Worm (Caenorhabditis elegans) whole organism, late embryonic: ENCODE measurements around the gene C06B3.16.

Source experiments
- C08G9.2 ChIP-seq: sonication (generic microtip); optimal IDR thresholded peaks from 2 replicates; lab custom pipeline; 2016; ENCODE audit warnings: mild to moderate bottlenecking, missing genetic modification characterization, moderate library complexity, missing compliant biosample characterization
- K02D7.2 ChIP-seq: sonication (generic microtip); optimal IDR thresholded peaks from 2 replicates; lab custom pipeline; 2017; ENCODE audit warnings: mild to moderate bottlenecking, missing genetic modification characterization, missing compliant biosample characterization
- ahr-1 ChIP-seq: sonication (generic microtip); optimal IDR thresholded peaks from 2 replicates; lab custom pipeline; 2016; ENCODE audit warnings: missing genetic modification characterization, missing compliant biosample characterization
- ceh-18 ChIP-seq: sonication (generic microtip); optimal IDR thresholded peaks from 2 replicates; lab custom pipeline; 2016; ENCODE audit warnings: missing genetic modification characterization, missing compliant biosample characterization
- ceh-30 ChIP-seq: fragments of 150-350 bp; optimal IDR thresholded peaks from 2 replicates; lab custom pipeline; 2014; ENCODE audit warnings: missing biosample characterization, missing genetic modification characterization
- ceh-31 ChIP-seq: sonication (generic microtip); optimal IDR thresholded peaks from 2 replicates; lab custom pipeline; 2016; ENCODE audit warnings: missing genetic modification characterization, missing compliant biosample characterization
- ceh-45 ChIP-seq: fragments of 200-800 bp; sonication (Bioruptor generic); IDR thresholded peaks from 2 replicates; pipeline ENCODE4 v1.3.6; 2022; ENCODE audit warnings: missing genetic modification reagents, missing genetic modification characterization, missing compliant biosample characterization
- ceh-48 ChIP-seq: sonication (generic microtip); optimal IDR thresholded peaks from 2 replicates; lab custom pipeline; 2016; ENCODE audit warnings: missing genetic modification characterization, inconsistent platforms, missing compliant biosample characterization
- ceh-6 ChIP-seq: fragments of 200-800 bp; sonication (Bioruptor generic); optimal IDR thresholded peaks from 2 replicates; lab custom pipeline; 2018; ENCODE audit warnings: mild to moderate bottlenecking, missing genetic modification characterization, missing compliant biosample characterization
- dmd-4 ChIP-seq: sonication (generic microtip); optimal IDR thresholded peaks from 2 replicates; lab custom pipeline; 2016; ENCODE audit warnings: borderline replicate concordance, missing genetic modification characterization, missing compliant biosample characterization
- dve-1 ChIP-seq: sonication (generic microtip); optimal IDR thresholded peaks from 2 replicates; lab custom pipeline; 2017; ENCODE audit warnings: antibody characterized with exemption, mild to moderate bottlenecking, missing genetic modification characterization, missing compliant biosample characterization
- eyg-1 ChIP-seq: sonication (generic microtip); optimal IDR thresholded peaks from 2 replicates; lab custom pipeline; 2016; ENCODE audit warnings: missing genotype, missing genetic modification characterization, missing compliant biosample characterization
- fkh-10 ChIP-seq: fragments of 150-350 bp; optimal IDR thresholded peaks from 2 replicates; lab custom pipeline; 2014; ENCODE audit warnings: missing biosample characterization, missing genetic modification reagents, missing genetic modification characterization
- fkh-6 ChIP-seq: sonication (generic microtip); optimal IDR thresholded peaks from 2 replicates; lab custom pipeline; 2016; ENCODE audit warnings: missing genetic modification characterization, missing compliant biosample characterization
- hlh-13 ChIP-seq: fragments of 200-800 bp; sonication (Bioruptor generic); optimal IDR thresholded peaks from 2 replicates; lab custom pipeline; 2018; ENCODE audit warnings: mild to moderate bottlenecking, missing genetic modification characterization, missing compliant biosample characterization
- madf-2 ChIP-seq: sonication (generic microtip); optimal IDR thresholded peaks from 2 replicates; lab custom pipeline; 2017; ENCODE audit warnings: missing genetic modification characterization, missing compliant biosample characterization
- mec-3 ChIP-seq: sonication (generic microtip); optimal IDR thresholded peaks from 2 replicates; lab custom pipeline; 2016; ENCODE audit warnings: borderline replicate concordance, missing genetic modification characterization, missing compliant biosample characterization
- npax-4 ChIP-seq: sonication (generic microtip); optimal IDR thresholded peaks from 2 replicates; lab custom pipeline; 2016; ENCODE audit warnings: missing genetic modification characterization, missing compliant biosample characterization
- odd-2 ChIP-seq: sonication (generic microtip); optimal IDR thresholded peaks from 2 replicates; lab custom pipeline; 2017; ENCODE audit warnings: antibody characterized with exemption, mild to moderate bottlenecking, missing genetic modification characterization, missing compliant biosample characterization
- pax-1 ChIP-seq: fragments of 150-350 bp; optimal IDR thresholded peaks from 2 replicates; lab custom pipeline; 2014; ENCODE audit warnings: missing biosample characterization, missing genetic modification characterization
- pha-2 ChIP-seq: sonication (generic microtip); optimal IDR thresholded peaks from 2 replicates; lab custom pipeline; 2017; ENCODE audit warnings: mild to moderate bottlenecking, missing genetic modification characterization, missing compliant biosample characterization
- pha-4 ChIP-seq: fragments of 150-350 bp; optimal IDR thresholded peaks from 2 replicates; lab custom pipeline; 2018; ENCODE audit warnings: missing biosample characterization, missing genetic modification reagents, missing genetic modification characterization
- pqm-1 ChIP-seq: sonication (generic microtip); optimal IDR thresholded peaks from 2 replicates; lab custom pipeline; 2016; ENCODE audit warnings: missing genetic modification characterization, missing compliant biosample characterization
- ref-2 ChIP-seq: sonication (generic microtip); optimal IDR thresholded peaks from 2 replicates; lab custom pipeline; 2016; ENCODE audit warnings: missing genetic modification characterization, missing compliant biosample characterization
- sox-2 ChIP-seq: fragments of 200-800 bp; sonication (Bioruptor generic); IDR thresholded peaks from 2 replicates; pipeline ENCODE4 v1.3.6; 2022; ENCODE audit warnings: missing genetic modification reagents, missing genetic modification characterization, missing compliant biosample characterization
- syd-9 ChIP-seq: sonication (generic microtip); optimal IDR thresholded peaks from 2 replicates; lab custom pipeline; 2016; ENCODE audit warnings: mild to moderate bottlenecking, missing genetic modification characterization, moderate library complexity, missing compliant biosample characterization
- tbx-2 ChIP-seq: sonication (generic microtip); optimal IDR thresholded peaks from 2 replicates; lab custom pipeline; 2016; ENCODE audit warnings: missing genetic modification characterization, missing compliant biosample characterization
- ttx-3 ChIP-seq: sonication (generic microtip); optimal IDR thresholded peaks from 2 replicates; lab custom pipeline; 2016; ENCODE audit warnings: missing genetic modification reagents, missing genetic modification characterization, missing compliant biosample characterization
- unc-3 ChIP-seq, 2 experiments: fragments of 200-800 bp in 1 of 2; sonication (Bioruptor generic) in 1 of 2; sonication (generic microtip) in 1 of 2; conservative IDR thresholded peaks in 1 of 2; optimal IDR thresholded peaks in 1 of 2; 2 replicates each; pipeline versions ENCODE4 v1.3.6 to Lab custom; 2016 to 2022; ENCODE audit warnings: missing compliant biosample characterization in 2 of 2, missing genetic modification characterization in 2 of 2, missing genetic modification reagents in 1 of 2
- unc-42 ChIP-seq: sonication (generic microtip); optimal IDR thresholded peaks from 2 replicates; lab custom pipeline; 2016; ENCODE audit warnings: missing genotype, missing genetic modification characterization, missing compliant biosample characterization
- unc-86 ChIP-seq: sonication (generic microtip); optimal IDR thresholded peaks from 2 replicates; lab custom pipeline; 2016; ENCODE audit warnings: missing genetic modification characterization, missing compliant biosample characterization
- zip-5 ChIP-seq: sonication (generic microtip); optimal IDR thresholded peaks from 2 replicates; lab custom pipeline; 2016; ENCODE audit warnings: missing genetic modification characterization, missing compliant biosample characterization
- ztf-16 ChIP-seq: sonication (generic microtip); optimal IDR thresholded peaks from 2 replicates; lab custom pipeline; 2017; ENCODE audit warnings: missing genetic modification characterization, missing compliant biosample characterization

C06B3.16 gene

DNA sequence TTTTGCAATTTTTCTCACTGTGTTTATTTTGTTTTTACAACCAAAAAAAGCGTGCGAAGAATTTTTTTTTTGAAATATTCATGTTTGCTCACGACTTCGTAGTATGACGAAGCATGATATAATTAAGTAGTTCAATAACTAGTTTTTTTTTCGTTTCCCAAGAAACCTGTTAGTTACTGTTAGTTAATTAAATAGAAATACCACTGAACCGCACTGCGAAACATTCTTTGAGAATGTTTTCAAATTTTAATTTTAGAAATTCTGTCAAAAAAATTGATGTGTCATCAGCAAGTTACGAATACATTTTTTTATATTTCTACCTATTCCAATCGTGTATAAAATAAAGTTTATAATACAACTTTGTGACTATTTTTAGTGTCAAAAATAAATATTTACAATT is 4.9 kb upstream of the C06B3.16 start, which contains the start of gene srxa-12:
Gene srxa-12 (plus strand): TSS at position 301 of the 400 bp plus-strand sequence.
- TF ChIP-seq pha-2 (tag; lab: Kevin White, UChicago) = no peak
- TF ChIP-seq mec-3 (tag; lab: Kevin White, UChicago) = no peak
- TF ChIP-seq madf-2 = no peak
- TF ChIP-seq ttx-3 = no peak
- TF ChIP-seq unc-42 (tag; lab: Kevin White, UChicago) = no peak

DNA sequence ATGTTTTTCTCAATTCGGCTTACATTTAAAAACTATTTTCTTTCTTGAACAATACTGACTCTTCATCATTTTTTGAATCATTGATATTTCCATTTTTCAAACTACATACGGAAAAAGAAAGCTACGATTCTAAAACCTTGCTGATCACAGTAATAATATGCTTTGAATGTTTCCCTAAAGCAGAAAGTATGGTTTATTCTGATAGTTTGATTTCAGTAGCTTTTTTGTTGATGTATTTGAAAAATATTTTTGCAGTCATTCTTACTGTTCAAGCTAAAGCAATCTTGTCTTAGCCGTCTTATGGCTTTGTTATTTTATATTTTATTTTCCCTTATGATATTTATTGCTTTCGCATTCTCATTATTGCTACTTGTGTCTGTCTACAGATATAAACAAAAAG is 1.8 kb upstream of the C06B3.16 start, which contains the start of gene srxa-13:
Gene srxa-13 (plus strand): TSS at position 301 of the 400 bp plus-strand sequence.
- TF ChIP-seq ztf-16 (no peak), ttx-3 (no peak), ahr-1 (no peak), ceh-6 (GFP tag; lab: Kevin White, UChicago) (no peak), ceh-30 (no peak)

- no peak for TF ChIP-seq sox-2 (GFP tag; lab: Robert Waterston, UW)
- no peak for TF ChIP-seq K02D7.2
- no peak for TF ChIP-seq hlh-13 (GFP tag; lab: Kevin White, UChicago)
- TF ChIP-seq ttx-3 = no peak
- TF ChIP-seq unc-3 (GFP tag; conservative IDR thresholded peaks at IDR 0.05; lab: Robert Waterston, UW) = no peak
- TF ChIP-seq unc-3 (tag; optimal IDR thresholded peaks at IDR 0.05; lab: Kevin White, UChicago) = no peak
- TF ChIP-seq zip-5 (tag; lab: Kevin White, UChicago) = no peak
- TF ChIP-seq, all 69 proteins: peak for 0
Measured at ce11 chrV:13931952-13932351, 627 bp downstream of the C06B3.16 start.

DNA sequence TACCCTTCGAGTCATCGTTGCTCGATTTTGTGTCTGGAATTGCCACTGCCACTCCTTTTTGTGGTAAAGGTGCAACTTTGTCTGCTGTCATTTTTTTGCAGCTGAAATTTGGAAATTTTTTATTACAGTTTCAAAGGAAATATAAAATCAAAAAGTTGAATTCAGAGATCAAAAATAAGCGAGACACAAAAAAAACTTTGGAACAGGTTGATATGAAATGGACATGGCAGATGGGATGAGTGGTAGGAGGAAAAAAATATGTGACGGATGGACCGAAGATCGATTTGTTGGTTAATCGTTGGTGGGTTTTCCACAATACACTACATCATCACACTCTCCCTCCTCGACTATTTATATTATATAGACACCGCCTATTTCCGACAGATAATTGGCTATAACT is 3.2 kb downstream of the C06B3.16 start, which contains the start of gene R10D12.1:
Gene R10D12.1 (minus strand): TSS at position 101 of the 400 bp plus-strand sequence.
- TF ChIP-seq odd-2 (tag; lab: Kevin White, UChicago) = no peak

ce11 chrV:13935423-13935822 is 4.1 kb downstream of the C06B3.16 start:
- TF ChIP-seq pqm-1 (tag; lab: Kevin White, UChicago) (no peak), ceh-6 (GFP tag; lab: Kevin White, UChicago) (no peak), eyg-1 (tag; lab: Kevin White, UChicago) (no peak), ceh-30 (no peak), ceh-18 (tag; lab: Kevin White, UChicago) (no peak), unc-3 (GFP tag; conservative IDR thresholded peaks at IDR 0.05; lab: Robert Waterston, UW) (no peak), unc-3 (tag; optimal IDR thresholded peaks at IDR 0.05; lab: Kevin White, UChicago) (no peak), fkh-10 (GFP tag; lab: Kevin White, UChicago) (no peak), ceh-48 (no peak), hlh-13 (GFP tag; lab: Kevin White, UChicago) (no peak), ceh-45 (no peak), pax-1 (tag; lab: Kevin White, UChicago) (no peak), pha-2 (tag; lab: Kevin White, UChicago) (no peak), ztf-16 (no peak), sox-2 (GFP tag; lab: Robert Waterston, UW) (no peak), dve-1 (tag; lab: Kevin White, UChicago) (no peak), pha-4 (no peak), syd-9 (tag; lab: Kevin White, UChicago) (no peak), ref-2 (no peak)

DNA sequence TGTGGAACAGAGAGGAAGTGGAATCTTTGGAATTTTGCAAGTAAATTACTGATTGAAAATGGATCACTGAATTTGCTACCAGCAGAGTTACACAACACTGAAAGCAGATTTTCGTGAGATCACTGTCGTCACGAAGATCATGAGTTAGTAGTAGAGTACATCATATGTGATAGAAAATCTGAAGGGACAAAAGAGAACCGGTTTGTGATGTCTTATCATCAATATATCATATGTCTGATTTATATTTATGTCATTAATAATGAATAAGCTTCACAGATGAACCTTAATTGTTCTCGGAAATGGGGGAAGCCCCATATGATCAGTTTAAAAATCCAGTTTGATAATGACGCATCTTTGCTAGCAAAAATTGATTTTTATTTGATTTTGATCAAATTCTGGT is 4.7 kb downstream of the C06B3.16 start:
- TF ChIP-seq mec-3 (tag; lab: Kevin White, UChicago) (no peak), tbx-2 (tag; lab: Kevin White, UChicago) (no peak), fkh-6 (tag; lab: Kevin White, UChicago) (no peak), dve-1 (tag; lab: Kevin White, UChicago) (no peak), dmd-4 (tag; lab: Kevin White, UChicago) (no peak), C08G9.2 (tag; lab: Kevin White, UChicago) (no peak), npax-4 (no peak), unc-86 (tag; lab: Kevin White, UChicago) (no peak), ceh-31 (no peak), ceh-6 (GFP tag; lab: Kevin White, UChicago) (no peak)
- TF ChIP-seq, all 69 proteins: peak for 0
